Fruit fly (Drosophila melanogaster) whole organism, adult: ENCODE measurements around the gene CG32081.

Source experiments
- CG11617 ChIP-seq: fragments of 200-800 bp; sonication (Bioruptor generic); optimal IDR thresholded peaks from 2 replicates; lab custom pipeline; 2017; ENCODE audit warnings: mild to moderate bottlenecking, missing biosample characterization, missing genetic modification reagents, missing genetic modification characterization
- CG1620 ChIP-seq: fragments of 200-800 bp; sonication (Bioruptor generic); optimal IDR thresholded peaks from 2 replicates; lab custom pipeline; 2016; ENCODE audit warnings: missing biosample characterization, missing genetic modification characterization
- CG7101 ChIP-seq: fragments of 200-800 bp; sonication (Bioruptor generic); optimal IDR thresholded peaks from 2 replicates; lab custom pipeline; 2018; ENCODE audit warnings: missing biosample characterization, mild to moderate bottlenecking, missing genetic modification characterization, moderate library complexity
- Crg-1 ChIP-seq: fragments of 200-800 bp; sonication (Bioruptor generic); optimal IDR thresholded peaks from 2 replicates; lab custom pipeline; 2016; ENCODE audit warnings: missing biosample characterization, missing genetic modification characterization
- Mnt ChIP-seq: fragments of 200-800 bp; sonication (Bioruptor generic); optimal IDR thresholded peaks from 2 replicates; lab custom pipeline; 2016; ENCODE audit warnings: missing biosample characterization, mild to moderate bottlenecking, missing genetic modification characterization
- cic ChIP-seq: fragments of 200-800 bp; sonication (Bioruptor generic); optimal IDR thresholded peaks from 2 replicates; lab custom pipeline; 2017; ENCODE audit warnings: missing biosample characterization, mild to moderate bottlenecking, missing genetic modification characterization, moderate library complexity
- kay ChIP-seq: fragments of 200-800 bp; sonication (Bioruptor generic); peaks from one replicate; lab custom pipeline; 2016; ENCODE audit warnings: missing biosample characterization, missing genetic modification characterization, borderline replicate concordance
- ovo ChIP-seq: fragments of 200-800 bp; sonication (Bioruptor generic); optimal IDR thresholded peaks from 2 replicates; lab custom pipeline; 2016; ENCODE audit warnings: missing biosample characterization, missing genetic modification characterization

dm6 chr3L:11074043-11074853 lies 46.9 kb downstream of the CG32081 start, which contains the start of the genes Pfdn2 and Noc1:
- TF ChIP-seq kay (GFP tag; lab: Kevin White, UChicago) (no peak), ovo (GFP tag; lab: Kevin White, UChicago) (peak; percentile 43), Crg-1 (no peak), CG7101 (tag; lab: Kevin White, UChicago) (peak; percentile 66), CG1620 (GFP tag; lab: Kevin White, UChicago) (no peak), CG11617 (GFP tag; lab: Kevin White, UChicago) (peak; percentile 52), cic (GFP tag; lab: Kevin White, UChicago) (no peak), Mnt (peak; percentile 92)
